Worm (Caenorhabditis elegans) whole organism, midembryonic: ENCODE results near the gene T07E3.3.

Source experiments
- cog-1 ChIP-seq: sonication (generic microtip); optimal IDR thresholded peaks from 2 replicates; lab custom pipeline; 2016; ENCODE audit warnings: missing genetic modification characterization, missing compliant biosample characterization
- flt-1 ChIP-seq: fragments of 200-800 bp; sonication (Bioruptor generic); IDR thresholded peaks from 2 replicates; pipeline ENCODE4 v1.3.6; 2022; ENCODE audit warnings: missing genetic modification characterization, missing compliant biosample characterization
- klf-2 ChIP-seq: fragments of 200-800 bp; sonication (Bioruptor generic); conservative IDR thresholded peaks from 2 replicates; pipeline ENCODE4 v1.3.6; 2022; ENCODE audit warnings: missing genetic modification reagents, missing genetic modification characterization, missing compliant biosample characterization
- tab-1 ChIP-seq: fragments of 200-800 bp; sonication (Bioruptor generic); IDR thresholded peaks from 2 replicates; pipeline ENCODE4 v1.3.6; 2022; ENCODE audit warnings: missing genetic modification characterization, missing compliant biosample characterization
- ztf-29 ChIP-seq: fragments of 200-800 bp; sonication (Bioruptor generic); IDR thresholded peaks from 2 replicates; pipeline ENCODE4 v1.3.6; 2022; ENCODE audit warnings: missing genetic modification reagents, missing genetic modification characterization, missing compliant biosample characterization

- TF ChIP-seq tab-1 (no peak), ztf-29 (no peak), klf-2 (GFP tag; lab: Robert Waterston, UW) (no peak), flt-1 (GFP tag; lab: Robert Waterston, UW) (no peak), cog-1 (tag; lab: Kevin White, UChicago) (no peak)
Measured at ce11 chrIII:6872534-6873150, 31.0 kb upstream of the T07E3.3 start, which contains the start of gene K04C2.3.
